Worm (Caenorhabditis elegans) whole organism, L4 larva: ENCODE measurements around the gene mam-6.

Experiments
- ZK337.2 ChIP-seq: fragments of 200-800 bp; sonication (Bioruptor generic); IDR thresholded peaks from 2 replicates; pipeline ENCODE4 v1.3.6; 2022; ENCODE audit warnings: missing genetic modification reagents, missing genetic modification characterization, missing compliant biosample characterization
- ceh-82 ChIP-seq: sonication (generic microtip); optimal IDR thresholded peaks from 2 replicates; lab custom pipeline; 2017; ENCODE audit warnings: missing biosample characterization, missing genetic modification characterization
- dpl-1 ChIP-seq: fragments of 150-350 bp; optimal IDR thresholded peaks from 2 replicates; lab custom pipeline; 2014; ENCODE audit warnings: missing biosample characterization, missing genetic modification reagents, missing genetic modification characterization
- nhr-11 ChIP-seq: fragments of 150-350 bp; optimal IDR thresholded peaks from 2 replicates; lab custom pipeline; 2014; ENCODE audit warnings: missing biosample characterization, missing genetic modification characterization
- nhr-76 ChIP-seq: fragments of 150-350 bp; optimal IDR thresholded peaks from 2 replicates; lab custom pipeline; 2014; ENCODE audit warnings: missing biosample characterization, missing genetic modification characterization
- snpc-4 ChIP-seq: fragments of 150-350 bp; optimal IDR thresholded peaks from 2 replicates; lab custom pipeline; 2014; ENCODE audit warnings: missing biosample characterization, missing genetic modification characterization
- unc-130 ChIP-seq: sonication (generic microtip); optimal IDR thresholded peaks from 2 replicates; lab custom pipeline; 2016; ENCODE audit warnings: missing genetic modification reagents, missing genetic modification characterization, missing compliant biosample characterization
- unc-62 ChIP-seq, 3 experiments: fragments of 150-350 bp in 1 of 3; sonication (generic microtip); optimal IDR thresholded peaks in 2 of 3; peaks in 1 of 3; 1 replicate in 1 of 3; 2 replicates in 2 of 3; lab custom pipeline; 2014 to 2017; ENCODE audit warnings: missing biosample characterization in 3 of 3, missing genetic modification characterization in 3 of 3, missing genetic modification reagents in 3 of 3, missing genotype in 1 of 3
- ztf-11 ChIP-seq: fragments of 150-350 bp; optimal IDR thresholded peaks from 2 replicates; lab custom pipeline; 2014; ENCODE audit warnings: missing biosample characterization, missing genetic modification characterization

- TF ChIP-seq unc-62 (GFP tag; optimal IDR thresholded peaks at IDR 0.05 in 1 of 2; lab: Kevin White, UChicago) (peak in 1 of 2 experiments; percentile 97), unc-62 (tag; optimal IDR thresholded peaks at IDR 0.05; lab: Kevin White, UChicago) (no peak), dpl-1 (GFP tag; lab: Kevin White, UChicago) (no peak), ceh-82 (tag; lab: Kevin White, UChicago) (no peak), nhr-76 (tag; lab: Kevin White, UChicago) (no peak), nhr-11 (tag; lab: Kevin White, UChicago) (no peak), ZK337.2 (GFP tag; lab: Robert Waterston, UW) (no peak), unc-130 (GFP tag; lab: Kevin White, UChicago) (no peak), ztf-11 (tag; lab: Kevin White, UChicago) (no peak), snpc-4 (no peak)
These were observed 7.0 kb upstream of the mam-6 start, which contains the start of the genes H40L08.3 and H40L08.9 for ce11 chrX:15076042-15076565.
